Fruit fly (Drosophila melanogaster): ENCODE data around the gene nau.

Gene nau

dm6 chr3R:23669401-23670216 is 48.5 kb downstream of the nau start, which contains the start of gene CG31145:
TSS of gene CG31145 (minus strand) at chr3R:23669659.
- TF ChIP-seq Hr96 (GFP tag; optimal IDR thresholded peaks at IDR 0.05) (peak; percentile 99), kay (GFP tag; ENCODE audit: borderline replicate concordance) (peak; percentile 57), toe (GFP tag; optimal IDR thresholded peaks at IDR 0.05) (peak; percentile 100), CG7101 (tag; optimal IDR thresholded peaks at IDR 0.05) (peak; percentile 99), CG1620 (GFP tag; optimal IDR thresholded peaks at IDR 0.05) (peak; percentile 98), cic (GFP tag; optimal IDR thresholded peaks at IDR 0.05) (peak; percentile 96), Mnt (GFP tag; optimal IDR thresholded peaks at IDR 0.05) (peak; percentile 95), CG14711 (tag; optimal IDR thresholded peaks at IDR 0.05) (peak; percentile 96), Clk (GFP tag; optimal IDR thresholded peaks at IDR 0.05) (peak; percentile 99), CG5204 (GFP tag; optimal IDR thresholded peaks at IDR 0.05) (peak; percentile 100), CG7045 (GFP tag; optimal IDR thresholded peaks at IDR 0.05) (peak; percentile 100), Crg-1 (GFP tag; optimal IDR thresholded peaks at IDR 0.05) (peak; percentile 99), CG33017 (tag; optimal IDR thresholded peaks at IDR 0.05) (peak; percentile 99), pad (GFP tag; optimal IDR thresholded peaks at IDR 0.05) (peak; percentile 96), ovo (GFP tag; optimal IDR thresholded peaks at IDR 0.05) (peak; percentile 100), CG11617 (GFP tag; optimal IDR thresholded peaks at IDR 0.05) (peak; percentile 100), tj (GFP tag; optimal IDR thresholded peaks at IDR 0.05) (peak; percentile 95), cnc (optimal IDR thresholded peaks at IDR 0.05) (no peak), CG12768 (GFP tag; optimal IDR thresholded peaks at IDR 0.05) (peak; percentile 100), bab1 (GFP tag; optimal IDR thresholded peaks at IDR 0.05) (peak; percentile 98)

dm6 chr3R:23668583-23668982 is 49.6 kb downstream of the nau start:
- no peak for TF ChIP-seq Crg-1 (GFP tag; optimal IDR thresholded peaks at IDR 0.05)
- TF ChIP-seq tj (GFP tag; optimal IDR thresholded peaks at IDR 0.05) = no peak
- no peak for TF ChIP-seq Clk (GFP tag; optimal IDR thresholded peaks at IDR 0.05)
- no peak for TF ChIP-seq CG12768 (GFP tag; optimal IDR thresholded peaks at IDR 0.05)
- no peak for TF ChIP-seq Mnt (GFP tag; optimal IDR thresholded peaks at IDR 0.05)
- TF ChIP-seq CG11617 (GFP tag; optimal IDR thresholded peaks at IDR 0.05) = no peak
- no peak for TF ChIP-seq bab1 (GFP tag; optimal IDR thresholded peaks at IDR 0.05)
- no peak for TF ChIP-seq cnc (optimal IDR thresholded peaks at IDR 0.05)
- no peak for TF ChIP-seq toe (GFP tag; optimal IDR thresholded peaks at IDR 0.05)
- no peak for TF ChIP-seq CG14711 (tag; optimal IDR thresholded peaks at IDR 0.05)
- no peak for TF ChIP-seq CG1620 (GFP tag; optimal IDR thresholded peaks at IDR 0.05)
- no peak for TF ChIP-seq cic (GFP tag; optimal IDR thresholded peaks at IDR 0.05)
- TF ChIP-seq pad (GFP tag; optimal IDR thresholded peaks at IDR 0.05) = no peak
- no peak for TF ChIP-seq Hr96 (GFP tag; optimal IDR thresholded peaks at IDR 0.05)
- no peak for TF ChIP-seq CG5204 (GFP tag; optimal IDR thresholded peaks at IDR 0.05)
- TF ChIP-seq CG7045 (GFP tag; optimal IDR thresholded peaks at IDR 0.05) = no peak
- TF ChIP-seq ovo (GFP tag; optimal IDR thresholded peaks at IDR 0.05) = no peak

- TF ChIP-seq CG5204 (GFP tag; optimal IDR thresholded peaks at IDR 0.05) (peak; percentile 19), ovo (GFP tag; optimal IDR thresholded peaks at IDR 0.05) (no peak), CG12768 (GFP tag; optimal IDR thresholded peaks at IDR 0.05) (peak; percentile 39), CG7045 (GFP tag; optimal IDR thresholded peaks at IDR 0.05) (peak; percentile 42)
Measured at dm6 chr3R:23667451-23667850, 50.7 kb downstream of the nau start.

- TF ChIP-seq Clk (GFP tag; optimal IDR thresholded peaks at IDR 0.05) = no peak
- no peak for TF ChIP-seq Mnt (GFP tag; optimal IDR thresholded peaks at IDR 0.05)
- no peak for TF ChIP-seq cic (GFP tag; optimal IDR thresholded peaks at IDR 0.05)
- no peak for TF ChIP-seq CG1620 (GFP tag; optimal IDR thresholded peaks at IDR 0.05)
- no peak for TF ChIP-seq CG33017 (tag; optimal IDR thresholded peaks at IDR 0.05)
- no peak for TF ChIP-seq toe (GFP tag; optimal IDR thresholded peaks at IDR 0.05)
- TF ChIP-seq ovo (GFP tag; optimal IDR thresholded peaks at IDR 0.05) = no peak
- TF ChIP-seq CG7045 (GFP tag; optimal IDR thresholded peaks at IDR 0.05) = no peak
- no peak for TF ChIP-seq CG14711 (tag; optimal IDR thresholded peaks at IDR 0.05)
- no peak for TF ChIP-seq cnc (optimal IDR thresholded peaks at IDR 0.05)
- no peak for TF ChIP-seq CG11617 (GFP tag; optimal IDR thresholded peaks at IDR 0.05)
- no peak for TF ChIP-seq Hr96 (GFP tag; optimal IDR thresholded peaks at IDR 0.05)
- no peak for TF ChIP-seq CG7101 (tag; optimal IDR thresholded peaks at IDR 0.05)
- TF ChIP-seq pad (GFP tag; optimal IDR thresholded peaks at IDR 0.05) = no peak
- no peak for TF ChIP-seq kay (GFP tag; ENCODE audit: borderline replicate concordance)
- TF ChIP-seq bab1 (GFP tag; optimal IDR thresholded peaks at IDR 0.05) = no peak
- no peak for TF ChIP-seq tj (GFP tag; optimal IDR thresholded peaks at IDR 0.05)
- no peak for TF ChIP-seq CG12768 (GFP tag; optimal IDR thresholded peaks at IDR 0.05)
Measured at dm6 chr3R:23666672-23667211, 51.4 kb downstream of the nau start.

dm6 chr3R:23664437-23664836 is 53.7 kb downstream of the nau start:
- TF ChIP-seq CG7045 (GFP tag; optimal IDR thresholded peaks at IDR 0.05) (no peak), Mnt (GFP tag; optimal IDR thresholded peaks at IDR 0.05) (no peak), cic (GFP tag; optimal IDR thresholded peaks at IDR 0.05) (no peak), Clk (GFP tag; optimal IDR thresholded peaks at IDR 0.05) (no peak), kay (GFP tag; ENCODE audit: borderline replicate concordance) (peak; percentile 77), CG1620 (GFP tag; optimal IDR thresholded peaks at IDR 0.05) (no peak), bab1 (GFP tag; optimal IDR thresholded peaks at IDR 0.05) (no peak), CG5204 (GFP tag; optimal IDR thresholded peaks at IDR 0.05) (no peak), tj (GFP tag; optimal IDR thresholded peaks at IDR 0.05) (peak; percentile 20), Crg-1 (GFP tag; optimal IDR thresholded peaks at IDR 0.05) (no peak), CG11617 (GFP tag; optimal IDR thresholded peaks at IDR 0.05) (no peak), CG14711 (tag; optimal IDR thresholded peaks at IDR 0.05) (no peak)

Data from whole organism, adult.